Fruit fly (Drosophila melanogaster) whole organism, pupa: Measurements from ENCODE around the gene CG5397.

Experiments
- CG14655 ChIP-seq: fragments of 200-800 bp; sonication (Bioruptor generic); optimal IDR thresholded peaks from 3 replicates; lab custom pipeline; 2017; ENCODE audit warnings: mild to moderate bottlenecking, missing biosample characterization, missing genetic modification reagents, missing genetic modification characterization
- CG15710 ChIP-seq: fragments of 200-800 bp; sonication (Bioruptor generic); optimal IDR thresholded peaks from 2 replicates; lab custom pipeline; 2018; ENCODE audit warnings: missing biosample characterization, mild to moderate bottlenecking, missing genetic modification characterization, moderate library complexity
- CG8159 ChIP-seq: fragments of 200-800 bp; sonication (Bioruptor generic); optimal IDR thresholded peaks from 3 replicates; lab custom pipeline; 2018; ENCODE audit warnings: missing biosample characterization, mild to moderate bottlenecking, missing genetic modification characterization, moderate library complexity
- EcR ChIP-seq: fragments of 200-800 bp; sonication (Bioruptor generic); optimal IDR thresholded peaks from 3 replicates; lab custom pipeline; 2019; ENCODE audit warnings: missing biosample characterization, missing genetic modification characterization, mild to moderate bottlenecking, moderate library complexity, missing genetic modification reagents
- Pif1B ChIP-seq: fragments of 200-800 bp; sonication (Bioruptor generic); optimal IDR thresholded peaks from 3 replicates; lab custom pipeline; 2016; ENCODE audit warnings: missing biosample characterization, missing genetic modification characterization
- fd96Ca ChIP-seq: fragments of 200-800 bp; sonication (Bioruptor generic); IDR thresholded peaks from 3 replicates; pipeline ENCODE4 v1.3.6; 2022; ENCODE audit warnings: missing biosample characterization, missing genetic modification characterization

- TF ChIP-seq CG15710 (tag; lab: Kevin White, UChicago) (no peak), Pif1B (GFP tag; lab: Kevin White, UChicago) (no peak), fd96Ca (GFP tag; lab: Robert Waterston, UW) (no peak), EcR (GFP tag; lab: Kevin White, UChicago) (no peak), CG14655 (GFP tag; lab: Kevin White, UChicago) (no peak), CG8159 (tag; lab: Kevin White, UChicago) (no peak)
These were observed 37.4 kb upstream of the CG5397 start for dm6 chr2L:1202445-1202844.
